Worm (Caenorhabditis elegans): ENCODE data around the gene srd-70.

The srd-70 gene

DNA sequence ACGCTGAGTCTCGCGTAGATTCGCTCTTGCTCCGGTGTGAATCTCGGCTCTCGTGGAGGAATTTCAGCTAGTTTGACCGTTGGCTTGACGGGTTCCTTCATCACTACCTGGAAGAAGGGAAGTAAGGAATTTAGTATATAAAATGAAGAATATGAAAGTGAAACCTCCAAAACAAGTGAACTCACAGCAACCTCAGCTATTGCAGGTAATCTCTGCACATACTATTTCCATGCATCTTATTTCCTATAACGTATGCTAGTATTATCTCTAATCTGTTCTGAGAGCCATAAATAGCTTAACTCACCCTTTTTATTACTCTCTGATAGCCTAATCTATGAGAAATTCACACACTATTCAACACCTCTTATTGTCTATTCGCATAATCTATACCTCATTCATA lies 51.1 kb downstream of the srd-70 start, which contains the start of gene Y38H6C.4:
Gene Y38H6C.4, minus strand, starts transcription at position 101 of the 400 bp plus-strand sequence.
- TF ChIP-seq arid-1 (GFP tag; conservative IDR thresholded peaks at IDR 0.05): no peak
- no peak for TF ChIP-seq zag-1 (tag; optimal IDR thresholded peaks at IDR 0.05)

All from whole organism, L4 larva.